Worm (Caenorhabditis elegans): ENCODE results near the gene mek-1.

mek-1 gene

DNA sequence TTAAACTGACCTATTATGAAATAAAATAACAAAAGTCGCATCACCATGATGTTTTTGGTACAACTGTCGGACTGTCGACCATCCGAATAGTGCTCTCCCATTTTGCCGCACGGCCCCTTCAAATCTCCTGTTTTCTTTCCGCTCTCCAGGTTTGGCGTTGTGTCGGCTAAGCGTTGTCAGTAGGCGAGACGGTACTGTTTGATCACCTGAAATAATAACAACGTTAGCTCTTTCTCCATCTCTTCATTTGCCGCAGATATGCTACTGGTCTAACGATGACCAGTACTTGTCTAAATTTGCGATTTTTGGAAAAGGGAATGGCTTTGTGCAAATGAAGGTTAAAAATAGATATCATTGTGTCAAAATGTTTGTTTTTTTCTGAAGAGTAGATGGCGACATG, 40.5 kb downstream of the mek-1 start, which contains the start of gene chts-1:
TSS of gene chts-1 (minus strand) at position 101 of the 400 bp plus-strand sequence.
- TF ChIP-seq ceh-36 (tag; optimal IDR thresholded peaks at IDR 0.05) (no peak), sea-1 (GFP tag; conservative IDR thresholded peaks at IDR 0.05) (no peak), ceh-13 (GFP tag; optimal IDR thresholded peaks at IDR 0.05) (no peak), flt-1 (GFP tag; IDR thresholded peaks at IDR 0.05) (no peak), tbx-37 (GFP tag; conservative IDR thresholded peaks at IDR 0.05) (no peak), B0310.2 (tag; optimal IDR thresholded peaks at IDR 0.05) (no peak), scrt-1 (GFP tag; IDR thresholded peaks at IDR 0.05) (no peak), tbx-11 (GFP tag; IDR thresholded peaks at IDR 0.05) (no peak), tra-4 (tag; optimal IDR thresholded peaks at IDR 0.05) (no peak), hmg-4 (GFP tag; optimal IDR thresholded peaks at IDR 0.05) (no peak), aly-1 (tag; optimal IDR thresholded peaks at IDR 0.05) (no peak), ama-1 (optimal IDR thresholded peaks at IDR 0.05) (no peak), hmbx-1 (tag; optimal IDR thresholded peaks at IDR 0.05) (no peak), hnd-1 (tag; optimal IDR thresholded peaks at IDR 0.05) (no peak), pes-1 (GFP tag; IDR thresholded peaks at IDR 0.05) (no peak), F13C5.2 (tag; optimal IDR thresholded peaks at IDR 0.05) (no peak), ets-7 (tag; optimal IDR thresholded peaks at IDR 0.05) (no peak)

DNA sequence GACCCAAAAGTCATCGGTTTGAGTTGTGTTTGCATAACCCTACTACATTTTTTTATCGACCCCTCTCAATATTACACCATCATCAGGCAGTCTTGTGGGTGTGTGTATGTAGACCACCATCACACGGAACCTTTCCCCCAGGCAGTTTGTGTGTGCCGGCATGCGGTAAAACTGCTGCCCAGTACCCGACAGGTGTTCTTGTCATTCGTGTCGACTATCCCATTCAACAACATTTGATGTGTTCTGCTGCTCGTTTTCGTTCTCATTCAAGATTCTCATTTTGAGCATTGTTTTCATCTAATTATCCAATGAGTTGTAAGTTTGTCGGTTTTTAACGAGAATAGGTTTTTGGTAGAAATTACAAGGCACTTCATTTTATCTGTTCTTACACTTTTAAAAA, 43.5 kb downstream of the mek-1 start:
- TF ChIP-seq flt-1 (GFP tag; IDR thresholded peaks at IDR 0.05) (no peak), hnd-1 (tag; optimal IDR thresholded peaks at IDR 0.05) (no peak), hmbx-1 (tag; optimal IDR thresholded peaks at IDR 0.05) (no peak), tra-4 (tag; optimal IDR thresholded peaks at IDR 0.05) (no peak), ama-1 (optimal IDR thresholded peaks at IDR 0.05) (no peak), scrt-1 (GFP tag; IDR thresholded peaks at IDR 0.05) (0 out of 2 replicates have a peak, but pooled peaks have one; percentile 40)

DNA sequence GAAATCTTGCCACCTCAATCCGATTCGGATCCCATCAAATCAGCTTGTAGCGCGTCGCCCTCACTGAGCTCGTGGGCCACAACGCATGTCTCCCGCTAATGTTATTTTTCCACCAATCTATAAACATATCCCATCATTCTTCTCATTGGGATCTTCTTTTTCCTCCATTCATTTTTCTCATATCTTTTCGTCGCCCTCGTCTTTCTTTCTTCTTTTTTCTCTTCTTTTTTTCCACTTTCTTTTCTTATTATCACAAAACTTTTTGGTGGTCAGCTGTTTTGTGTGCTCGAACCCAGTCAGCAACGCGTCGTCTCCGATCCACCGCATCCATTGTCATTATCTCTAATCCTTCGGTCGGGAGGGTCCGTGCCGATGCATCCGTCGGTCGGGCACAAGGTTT, 44.8 kb downstream of the mek-1 start:
- no peak for TF ChIP-seq sea-1 (GFP tag; conservative IDR thresholded peaks at IDR 0.05)
- TF ChIP-seq ceh-36 (tag; optimal IDR thresholded peaks at IDR 0.05), result no peak
- no peak for TF ChIP-seq tbx-37 (GFP tag; conservative IDR thresholded peaks at IDR 0.05)
- TF ChIP-seq ama-1 (optimal IDR thresholded peaks at IDR 0.05), result no peak
- no peak for TF ChIP-seq tbx-11 (GFP tag; IDR thresholded peaks at IDR 0.05)
- TF ChIP-seq scrt-1 (GFP tag; IDR thresholded peaks at IDR 0.05), result no peak
- no peak for TF ChIP-seq tra-4 (tag; optimal IDR thresholded peaks at IDR 0.05)
- no peak for TF ChIP-seq hmg-4 (GFP tag; optimal IDR thresholded peaks at IDR 0.05)
- no peak for TF ChIP-seq hmbx-1 (tag; optimal IDR thresholded peaks at IDR 0.05)
- no peak for TF ChIP-seq flt-1 (GFP tag; IDR thresholded peaks at IDR 0.05)
- TF ChIP-seq ceh-13 (GFP tag; optimal IDR thresholded peaks at IDR 0.05), result no peak
- no peak for TF ChIP-seq pes-1 (GFP tag; IDR thresholded peaks at IDR 0.05)
- TF ChIP-seq hnd-1 (tag; optimal IDR thresholded peaks at IDR 0.05), result no peak
- TF ChIP-seq aly-1 (tag; optimal IDR thresholded peaks at IDR 0.05), result no peak
- TF ChIP-seq B0310.2 (tag; optimal IDR thresholded peaks at IDR 0.05), result no peak

DNA sequence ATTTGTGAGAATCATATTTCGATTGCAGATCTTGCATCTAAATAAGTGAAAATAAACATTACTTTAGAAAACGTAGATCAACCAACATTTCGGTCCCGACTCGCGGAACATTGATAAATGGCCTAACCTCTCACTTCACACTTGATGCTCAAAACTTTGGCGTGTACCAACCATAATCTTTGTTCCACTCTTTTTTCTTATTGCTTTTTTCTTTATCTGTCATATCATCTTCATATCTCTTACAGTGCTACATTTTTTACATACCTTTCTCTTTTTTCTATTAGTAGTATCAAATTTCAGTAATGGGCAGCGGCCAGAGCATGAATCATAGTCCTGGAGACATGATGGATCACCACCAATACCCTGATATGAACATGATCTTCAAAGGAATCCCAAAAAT, 46.2 kb downstream of the mek-1 start, which contains the start of gene F46C8.3:
TSS of gene F46C8.3 (plus strand) at position 301 of the 400 bp plus-strand sequence.
- no peak for TF ChIP-seq pes-1 (GFP tag; IDR thresholded peaks at IDR 0.05)
- no peak for TF ChIP-seq hnd-1 (tag; optimal IDR thresholded peaks at IDR 0.05)
- no peak for TF ChIP-seq sea-1 (GFP tag; conservative IDR thresholded peaks at IDR 0.05)
- TF ChIP-seq F13C5.2 (tag; optimal IDR thresholded peaks at IDR 0.05), result no peak
- no peak for TF ChIP-seq B0310.2 (tag; optimal IDR thresholded peaks at IDR 0.05)
- TF ChIP-seq ets-7 (tag; optimal IDR thresholded peaks at IDR 0.05), result no peak
- no peak for TF ChIP-seq tbx-37 (GFP tag; conservative IDR thresholded peaks at IDR 0.05)
- TF ChIP-seq ama-1 (optimal IDR thresholded peaks at IDR 0.05), result no peak
- no peak for TF ChIP-seq scrt-1 (GFP tag; IDR thresholded peaks at IDR 0.05)
- TF ChIP-seq ceh-36 (tag; optimal IDR thresholded peaks at IDR 0.05), result no peak
- TF ChIP-seq hmg-4 (GFP tag; optimal IDR thresholded peaks at IDR 0.05), result no peak
- no peak for TF ChIP-seq tbx-11 (GFP tag; IDR thresholded peaks at IDR 0.05)
- no peak for TF ChIP-seq hmbx-1 (tag; optimal IDR thresholded peaks at IDR 0.05)
- TF ChIP-seq flt-1 (GFP tag; IDR thresholded peaks at IDR 0.05), result no peak
- TF ChIP-seq ceh-13 (GFP tag; optimal IDR thresholded peaks at IDR 0.05), result no peak
